Fruit fly (Drosophila melanogaster): ENCODE measurements around the gene rept.

Gene rept

DNA sequence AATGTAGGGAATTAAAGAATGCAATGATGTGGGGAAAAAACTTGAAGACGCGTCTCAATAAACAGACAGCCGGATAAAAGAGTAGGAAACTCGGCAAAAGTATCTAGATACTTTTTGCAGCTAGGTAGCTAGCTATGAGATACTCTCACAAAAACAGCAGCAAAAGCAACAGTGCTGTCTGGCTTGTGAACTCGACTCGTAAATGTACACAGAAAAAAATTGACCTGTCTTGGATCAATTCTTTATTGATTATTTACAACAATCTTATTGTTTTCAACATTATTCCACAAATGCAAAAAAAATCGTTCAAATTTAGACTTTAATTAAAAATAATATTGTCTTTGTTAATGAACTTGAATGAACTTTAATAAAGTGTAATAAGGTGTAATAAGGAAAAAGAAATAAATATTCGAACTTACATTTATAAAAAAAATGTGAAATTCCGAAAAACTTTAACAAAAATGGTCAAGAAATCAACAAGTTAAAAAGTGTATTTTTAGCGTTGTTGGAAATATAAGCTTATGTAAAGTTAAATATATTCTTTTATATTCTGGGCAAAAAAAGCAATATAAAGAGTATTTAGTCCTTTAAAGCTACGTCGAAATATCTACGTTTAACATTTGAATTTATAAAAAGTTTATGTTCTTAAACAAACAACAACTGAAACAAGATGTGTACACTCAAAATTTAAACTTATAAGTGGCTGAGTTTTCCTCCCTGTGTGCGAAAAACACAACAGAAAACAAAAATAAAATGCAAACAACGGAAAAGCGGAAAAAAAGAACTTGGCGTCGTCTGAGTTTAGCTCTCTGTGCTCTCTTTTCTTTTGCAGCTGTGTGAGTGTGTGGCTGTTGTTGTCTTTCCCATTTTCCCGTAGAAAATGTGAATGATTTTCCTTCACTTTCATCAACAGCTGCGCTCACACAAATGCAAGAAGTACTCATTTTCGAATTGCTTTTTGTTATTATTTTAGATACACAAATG is 21.1 kb upstream of the rept start:
- TF ChIP-seq CG8924 (tag; optimal IDR thresholded peaks at IDR 0.05): no peak
- TF ChIP-seq jigr1 (GFP tag; IDR thresholded peaks at IDR 0.05): no peak
- TF ChIP-seq eve (GFP tag; optimal IDR thresholded peaks at IDR 0.05): peak in 1 of 2 experiments; percentile 52
- TF ChIP-seq salm (tag; optimal IDR thresholded peaks at IDR 0.05): no peak
- TF ChIP-seq CHES-1-like (GFP tag; optimal IDR thresholded peaks at IDR 0.05): no peak
- TF ChIP-seq Elba2 (GFP tag; optimal IDR thresholded peaks at IDR 0.05): no peak
- TF ChIP-seq sens (GFP tag): peak; percentile 75
- peak; percentile 9 for TF ChIP-seq Oli (tag; optimal IDR thresholded peaks at IDR 0.05)
- TF ChIP-seq gem (tag; optimal IDR thresholded peaks at IDR 0.05): peak; percentile 45
- peak; percentile 30 to 35 for TF ChIP-seq Trl (optimal IDR thresholded peaks at IDR 0.05)
- TF ChIP-seq Trl (GFP tag; optimal IDR thresholded peaks at IDR 0.05): no peak
- TF ChIP-seq CG7839 (tag; optimal IDR thresholded peaks at IDR 0.05): peak; percentile 25
- peak; percentile 14 for TF ChIP-seq PHDP (tag; optimal IDR thresholded peaks at IDR 0.05)
- TF ChIP-seq unpg (GFP tag; optimal IDR thresholded peaks at IDR 0.05): peak; percentile 23
- TF ChIP-seq CG8281 (tag; optimal IDR thresholded peaks at IDR 0.05): no peak
- no peak for TF ChIP-seq CG15011 (GFP tag; optimal IDR thresholded peaks at IDR 0.05)
- no peak for TF ChIP-seq lilli (GFP tag; optimal IDR thresholded peaks at IDR 0.05)
- TF ChIP-seq CG6683 (GFP tag; optimal IDR thresholded peaks at IDR 0.05): no peak
- peak; percentile 22 for TF ChIP-seq Blimp-1 (GFP tag; optimal IDR thresholded peaks at IDR 0.05)
- TF ChIP-seq lola (GFP tag; optimal IDR thresholded peaks at IDR 0.05): peak in 1 of 3 experiments; percentile 32
- peak; percentile 33 to 74 for TF ChIP-seq bsh (GFP tag; optimal IDR thresholded peaks at IDR 0.05)
- no peak for TF ChIP-seq Opbp (GFP tag; IDR thresholded peaks at IDR 0.05; ENCODE audit: partially characterized antibody)
- peak; percentile 29 for TF ChIP-seq dmrt99B (tag; optimal IDR thresholded peaks at IDR 0.05)
- TF ChIP-seq ap (GFP tag; IDR thresholded peaks at IDR 0.05): no peak
- TF ChIP-seq D19A (tag; optimal IDR thresholded peaks at IDR 0.05): peak; percentile 35
- peak; percentile 22 for TF ChIP-seq nmo (GFP tag; optimal IDR thresholded peaks at IDR 0.05)
- TF ChIP-seq CG4328 (GFP tag; optimal IDR thresholded peaks at IDR 0.05): no peak
- TF ChIP-seq onecut (GFP tag; IDR thresholded peaks at IDR 0.05): no peak
- TF ChIP-seq p53 (GFP tag; optimal IDR thresholded peaks at IDR 0.05): no peak
- peak; percentile 41 for TF ChIP-seq CG30403 (GFP tag; optimal IDR thresholded peaks at IDR 0.05)
- peak; percentile 28 for TF ChIP-seq Sox102F (GFP tag; optimal IDR thresholded peaks at IDR 0.05)
- no peak for TF ChIP-seq Xrp1 (GFP tag; IDR thresholded peaks at IDR 0.05)
- TF ChIP-seq wek (GFP tag; optimal IDR thresholded peaks at IDR 0.05): no peak
- TF ChIP-seq D19B (GFP tag; optimal IDR thresholded peaks at IDR 0.05): no peak
- 0 out of 3 replicates have a peak, but pooled peaks have one; percentile 17 for TF ChIP-seq z (GFP tag; IDR thresholded peaks at IDR 0.05)
- peak; percentile 19 for TF ChIP-seq CG9437 (GFP tag; optimal IDR thresholded peaks at IDR 0.05)
- peak; percentile 23 for TF ChIP-seq Abd-B (GFP tag; optimal IDR thresholded peaks at IDR 0.05)
- TF ChIP-seq CG11504 (tag; optimal IDR thresholded peaks at IDR 0.05): peak; percentile 22
- TF ChIP-seq mirr (GFP tag; optimal IDR thresholded peaks at IDR 0.05): no peak
- no peak for TF ChIP-seq Sry-β (GFP tag; optimal IDR thresholded peaks at IDR 0.05)
- peak; percentile 34 for TF ChIP-seq phol (tag; optimal IDR thresholded peaks at IDR 0.05)
- peak; percentile 41; the same call in 1 of the 2 replicates for TF ChIP-seq CG31441 (GFP tag; IDR thresholded peaks at IDR 0.05)
- TF ChIP-seq Med (GFP tag): peak; percentile 59
- TF ChIP-seq CG9817 (tag; optimal IDR thresholded peaks at IDR 0.05): no peak
- TF ChIP-seq CG14710 (tag; optimal IDR thresholded peaks at IDR 0.05): no peak
- peak; percentile 67 for TF ChIP-seq CG18262 (tag; optimal IDR thresholded peaks at IDR 0.05)
- TF ChIP-seq Ssrp (tag; optimal IDR thresholded peaks at IDR 0.05): peak; percentile 10

Data from whole organism, embryonic.